Fruit fly (Drosophila melanogaster): ENCODE results near the gene CG11226.

The CG11226 gene

DNA sequence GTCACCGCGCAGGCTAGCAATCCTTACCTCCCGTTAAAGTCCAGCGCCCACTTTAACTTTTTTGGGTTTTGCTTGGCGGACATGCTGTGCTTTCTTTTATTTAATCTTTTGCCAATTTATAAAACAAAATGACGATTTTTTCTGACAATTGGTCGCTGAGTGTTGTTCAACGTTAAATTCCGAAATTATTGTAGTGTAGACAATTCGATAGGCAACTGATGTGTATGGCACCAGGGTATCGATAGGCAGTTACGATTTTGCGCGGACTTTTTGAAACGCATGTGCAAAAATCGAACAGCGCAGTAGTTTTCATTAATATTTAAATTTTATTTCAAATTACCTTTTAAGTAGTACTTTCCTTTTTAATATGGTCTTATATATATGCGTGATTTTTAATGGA is 31.2 kb downstream of the CG11226 start, which contains the start of gene EMC4 (continued):
- peak; percentile 76 for TF ChIP-seq CG3847 (GFP tag; IDR thresholded peaks at IDR 0.05)
- TF ChIP-seq NFAT (GFP tag; IDR thresholded peaks at IDR 0.05): peak; percentile 25; the same call in 1 of the 2 replicates
- TF ChIP-seq CG6813 (GFP tag; optimal IDR thresholded peaks at IDR 0.05): no peak
- TF ChIP-seq Chrac-16 (GFP tag; optimal IDR thresholded peaks at IDR 0.05): peak; percentile 39
- TF ChIP-seq CG11398 (GFP tag; optimal IDR thresholded peaks at IDR 0.05): peak; percentile 23
- peak; percentile 14 for TF ChIP-seq nerfin-1 (tag; optimal IDR thresholded peaks at IDR 0.05)
- TF ChIP-seq sens (GFP tag): peak; percentile 84
- no peak for TF ChIP-seq gem (tag; optimal IDR thresholded peaks at IDR 0.05)
- peak; percentile 34 for TF ChIP-seq CoRest (tag; optimal IDR thresholded peaks at IDR 0.05)
- TF ChIP-seq CG18599 (GFP tag; optimal IDR thresholded peaks at IDR 0.05): peak; percentile 38
- TF ChIP-seq CG17612 (GFP tag; IDR thresholded peaks at IDR 0.05): no peak
- peak; percentile 21; the same call in 1 of the 3 replicates for TF ChIP-seq CG6175 (GFP tag; IDR thresholded peaks at IDR 0.05)
- TF ChIP-seq caup (GFP tag; optimal IDR thresholded peaks at IDR 0.05; ENCODE audit: severe bottlenecking): peak; percentile 63
- peak; percentile 68 for TF ChIP-seq ato (GFP tag; IDR thresholded peaks at IDR 0.05; ENCODE audit: partially characterized antibody)
- peak; percentile 60 for TF ChIP-seq CG12659 (GFP tag; optimal IDR thresholded peaks at IDR 0.05)
- TF ChIP-seq Hr51 (GFP tag; optimal IDR thresholded peaks at IDR 0.05): peak; percentile 8 to 47
- TF ChIP-seq Elba2 (GFP tag; optimal IDR thresholded peaks at IDR 0.05): peak; percentile 47
- TF ChIP-seq Vsx1 (GFP tag; optimal IDR thresholded peaks at IDR 0.05): no peak
- peak; percentile 33 for TF ChIP-seq nom (GFP tag; optimal IDR thresholded peaks at IDR 0.05)
- peak; percentile 27 for TF ChIP-seq CHES-1-like (GFP tag; optimal IDR thresholded peaks at IDR 0.05)
- peak; percentile 23 for TF ChIP-seq CG12942 (GFP tag; optimal IDR thresholded peaks at IDR 0.05)
- TF ChIP-seq unpg (GFP tag; optimal IDR thresholded peaks at IDR 0.05): peak; percentile 33
- no peak for TF ChIP-seq Dip3 (GFP tag; optimal IDR thresholded peaks at IDR 0.05)
- TF ChIP-seq CG11695 (GFP tag; IDR thresholded peaks at IDR 0.05): no peak
- TF ChIP-seq jumu (GFP tag; optimal IDR thresholded peaks at IDR 0.05): peak; percentile 23
- TF ChIP-seq Bgb (GFP tag; IDR thresholded peaks at IDR 0.05; ENCODE audit: partially characterized antibody): peak; percentile 80
- TF ChIP-seq chn (GFP tag; optimal IDR thresholded peaks at IDR 0.05): peak; percentile 44
- peak; percentile 2 for TF ChIP-seq bcd (GFP tag; optimal IDR thresholded peaks at IDR 0.05)
- peak; percentile 57 for TF ChIP-seq Nf-YC (tag; optimal IDR thresholded peaks at IDR 0.05)
- peak; percentile 41; the same call in 1 of the 2 replicates for TF ChIP-seq inv (GFP tag; IDR thresholded peaks at IDR 0.05; ENCODE audit: partially characterized antibody)
- no peak for TF ChIP-seq pan (optimal IDR thresholded peaks at IDR 0.05)
- no peak for TF ChIP-seq pan (GFP tag; optimal IDR thresholded peaks at IDR 0.05 in 1 of 2, IDR thresholded peaks at IDR 0.05 in 1 of 2)
- peak; percentile 70 for TF ChIP-seq mam (GFP tag; optimal IDR thresholded peaks at IDR 0.05)
- TF ChIP-seq CTCF (GFP tag; optimal IDR thresholded peaks at IDR 0.05): peak; percentile 14
- TF ChIP-seq CG13296 (GFP tag; optimal IDR thresholded peaks at IDR 0.05): peak; percentile 28
- peak; percentile 21 for TF ChIP-seq sqz (GFP tag; optimal IDR thresholded peaks at IDR 0.05)
- peak; percentile 30 for TF ChIP-seq Sin3A (optimal IDR thresholded peaks at IDR 0.05)
- no peak for TF ChIP-seq CG11560 (tag; IDR thresholded peaks at IDR 0.05)
- peak; percentile 14 for TF ChIP-seq NC2β (GFP tag; optimal IDR thresholded peaks at IDR 0.05)
- peak; percentile 80 for TF ChIP-seq lbe (GFP tag; optimal IDR thresholded peaks at IDR 0.05)
- peak; percentile 59 for TF ChIP-seq sug (tag; optimal IDR thresholded peaks at IDR 0.05)
- TF ChIP-seq Dll (GFP tag; IDR thresholded peaks at IDR 0.05; ENCODE audit: partially characterized antibody): peak; percentile 76
- TF ChIP-seq shn (GFP tag; optimal IDR thresholded peaks at IDR 0.05): peak; percentile 24
- TF ChIP-seq pita (GFP tag; optimal IDR thresholded peaks at IDR 0.05): no peak
- TF ChIP-seq Doc3 (GFP tag; IDR thresholded peaks at IDR 0.05; ENCODE audit: partially characterized antibody): peak; percentile 36; the same call in 1 of the 3 replicates
- TF ChIP-seq Side (GFP tag; optimal IDR thresholded peaks at IDR 0.05): peak; percentile 45
- TF ChIP-seq gro (GFP tag; optimal IDR thresholded peaks at IDR 0.05): peak; percentile 76
- TF ChIP-seq CG34376 (GFP tag; optimal IDR thresholded peaks at IDR 0.05): peak; percentile 53

All from whole organism, embryonic.